Fruit fly (Drosophila melanogaster): ENCODE data around the gene Pp2B-14D.

The Pp2B-14D gene

DNA sequence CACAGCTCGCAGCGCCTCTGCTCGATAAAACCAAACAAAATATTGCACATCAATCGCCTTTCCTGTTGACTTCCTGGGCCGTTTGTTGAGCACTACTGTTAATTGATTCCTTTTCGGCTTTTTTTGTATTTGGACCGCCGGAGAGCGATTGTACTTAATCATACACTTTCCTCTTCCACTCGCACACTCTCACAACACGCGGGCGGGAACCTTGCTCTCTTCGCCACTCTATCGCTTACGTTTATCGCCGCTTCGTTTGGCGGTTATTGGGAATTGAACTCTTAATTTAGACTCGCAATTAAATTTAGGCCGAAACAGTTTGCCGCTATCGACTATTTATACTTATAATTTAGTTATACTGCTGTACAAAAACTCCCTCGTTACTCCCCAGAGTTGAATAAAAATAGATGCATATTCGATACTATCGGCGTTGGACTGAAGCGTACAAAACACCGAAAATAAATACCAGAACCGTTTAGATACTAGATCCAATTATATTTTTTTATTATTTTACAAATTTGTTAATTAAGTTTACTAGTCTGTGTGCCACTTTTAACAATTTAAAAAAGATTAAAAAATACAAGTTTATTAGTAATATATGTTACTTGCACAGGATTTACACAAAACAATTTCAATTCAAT lies 6.2 kb downstream of the Pp2B-14D start, which contains the start of gene Arp2:
TSS of gene Arp2 (minus strand) at position 427 of the 641 bp plus-strand sequence.
- no peak for TF ChIP-seq Dll (optimal IDR thresholded peaks at IDR 0.05)
- TF ChIP-seq usp (GFP tag; optimal IDR thresholded peaks at IDR 0.05), result no peak
- TF ChIP-seq psq (optimal IDR thresholded peaks at IDR 0.05), result no peak
- no peak for TF ChIP-seq EcR (GFP tag; optimal IDR thresholded peaks at IDR 0.05)
- TF ChIP-seq CG8478 (optimal IDR thresholded peaks at IDR 0.05), result no peak
- no peak for TF ChIP-seq pan (optimal IDR thresholded peaks at IDR 0.05)

DNA sequence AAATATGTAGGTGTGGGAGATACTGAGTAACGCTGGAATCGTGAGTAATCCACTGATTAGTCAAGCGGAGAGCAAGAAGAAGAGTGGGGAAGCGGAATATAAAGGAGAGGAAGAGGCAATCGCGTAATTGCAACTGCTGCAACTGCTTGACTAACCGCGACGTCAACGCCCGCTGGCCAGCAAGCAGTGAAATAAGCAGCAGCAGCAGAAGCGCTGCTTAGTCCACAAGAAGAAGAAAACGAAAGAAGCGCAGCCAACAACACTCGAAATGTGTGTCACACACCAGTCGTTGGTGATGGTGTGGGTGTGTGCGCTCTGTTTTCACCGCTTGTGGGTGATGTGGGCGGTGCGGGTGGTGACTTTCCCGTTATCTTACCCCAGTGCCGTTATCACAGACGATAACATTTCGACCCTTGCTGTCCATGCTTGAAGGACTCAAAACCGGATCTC lies 6.8 kb downstream of the Pp2B-14D start:
- TF ChIP-seq psq (optimal IDR thresholded peaks at IDR 0.05) (no peak), EcR (GFP tag; optimal IDR thresholded peaks at IDR 0.05) (peak; percentile 95 to 99)

DNA sequence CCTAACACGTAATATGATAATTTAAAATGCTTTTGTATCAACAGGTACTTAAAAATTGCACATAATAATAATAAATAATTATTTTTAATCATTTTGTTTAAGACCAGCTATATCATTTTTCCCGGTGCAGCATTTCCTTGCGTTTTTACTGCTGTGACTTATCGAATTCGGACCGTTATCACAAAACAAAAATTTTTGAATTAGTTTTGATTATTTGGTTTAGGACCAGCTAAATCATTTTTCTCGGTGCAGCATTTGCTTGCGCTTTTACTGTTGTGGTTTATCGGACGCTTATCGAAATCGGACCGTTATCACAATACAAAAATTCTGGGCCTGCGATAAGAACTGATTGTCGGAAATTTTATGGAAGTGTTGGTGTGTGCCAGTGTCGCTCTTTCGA lies 7.2 kb downstream of the Pp2B-14D start:
- no peak for TF ChIP-seq usp (GFP tag; optimal IDR thresholded peaks at IDR 0.05)

DNA sequence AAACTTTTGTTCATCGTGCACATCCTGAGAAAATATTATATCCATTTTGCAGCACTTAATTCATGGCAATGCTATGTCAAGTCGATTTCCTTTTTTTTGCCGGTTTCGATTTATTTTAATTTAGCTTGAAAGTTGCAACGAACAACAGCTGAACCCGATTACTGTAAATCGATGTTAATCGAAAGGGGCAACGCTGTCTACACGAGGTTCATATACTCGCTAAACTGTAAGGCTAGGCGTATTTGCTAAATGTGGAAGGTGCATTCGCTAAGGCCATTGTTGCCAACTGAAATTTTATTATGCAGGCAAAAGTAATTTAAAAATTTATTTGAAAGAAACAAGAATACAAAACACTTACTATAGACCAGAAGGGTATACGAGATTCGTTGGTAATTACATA lies 12.4 kb downstream of the Pp2B-14D start, which contains the start of gene CG9902:
TSS of gene CG9902 (minus strand) at position 131 of the 400 bp plus-strand sequence.
- TF ChIP-seq pan (optimal IDR thresholded peaks at IDR 0.05) (no peak), usp (GFP tag; optimal IDR thresholded peaks at IDR 0.05) (no peak), Dll (optimal IDR thresholded peaks at IDR 0.05) (no peak), psq (optimal IDR thresholded peaks at IDR 0.05) (no peak), CG8478 (optimal IDR thresholded peaks at IDR 0.05) (no peak), EcR (GFP tag; optimal IDR thresholded peaks at IDR 0.05) (no peak)

DNA sequence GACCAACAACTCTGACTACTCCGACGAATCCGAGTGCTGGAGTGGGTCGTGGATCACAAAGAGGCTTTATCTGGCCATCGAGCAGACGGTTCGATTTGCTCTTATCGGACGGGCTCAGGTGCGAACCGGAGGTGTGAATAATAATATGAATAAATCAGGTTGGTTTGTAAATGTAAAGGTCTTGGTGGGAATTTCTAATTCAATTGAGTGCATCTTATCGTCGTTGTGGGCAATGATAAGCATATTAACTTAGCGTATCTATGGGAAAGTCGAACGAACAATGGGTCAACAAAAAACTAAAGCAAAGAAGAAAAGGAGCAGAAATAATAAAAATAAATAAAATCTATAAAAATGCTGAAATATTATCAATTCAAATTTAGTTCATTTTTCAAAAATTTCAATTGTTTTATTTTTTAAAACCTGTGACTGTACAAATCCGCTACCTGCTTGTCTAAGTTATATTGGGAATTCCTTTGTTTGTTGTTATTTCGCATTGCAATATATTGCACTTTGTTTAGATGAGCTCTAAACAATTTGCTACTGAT lies 18.9 kb downstream of the Pp2B-14D start, which contains the start of gene CG9903:
TSS of gene CG9903 (minus strand) at position 51 of the 545 bp plus-strand sequence.
- TF ChIP-seq EcR (GFP tag; optimal IDR thresholded peaks at IDR 0.05), result no peak

DNA sequence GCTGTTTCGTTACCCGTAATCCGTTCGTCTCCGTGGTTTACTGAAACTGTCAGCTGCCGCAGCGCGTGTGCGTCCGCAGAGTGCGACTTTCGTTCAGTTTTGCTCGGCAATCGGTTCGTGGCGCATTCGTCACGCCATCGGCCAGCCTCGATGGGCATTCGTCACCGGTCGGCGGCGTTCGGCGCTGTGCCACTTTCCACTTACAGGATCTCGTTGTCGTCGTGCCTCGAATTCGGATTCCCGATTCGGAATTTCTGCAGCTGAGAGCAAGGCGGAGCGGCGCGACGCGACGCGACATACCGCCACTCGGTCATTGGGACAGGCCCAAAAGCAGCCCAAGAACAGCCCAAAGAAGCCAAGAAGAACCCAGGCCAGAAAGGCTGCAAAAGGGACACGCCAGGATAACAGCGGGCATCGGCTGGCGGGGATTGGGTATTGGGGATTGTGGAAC lies 26.7 kb downstream of the Pp2B-14D start, which contains the start of gene para:
TSS of gene para (minus strand) at position 51 of the 451 bp plus-strand sequence.
- TF ChIP-seq psq (optimal IDR thresholded peaks at IDR 0.05) (no peak), EcR (GFP tag; optimal IDR thresholded peaks at IDR 0.05) (no peak), pan (optimal IDR thresholded peaks at IDR 0.05) (no peak), Dll (optimal IDR thresholded peaks at IDR 0.05) (no peak), CG8478 (optimal IDR thresholded peaks at IDR 0.05) (no peak)

DNA sequence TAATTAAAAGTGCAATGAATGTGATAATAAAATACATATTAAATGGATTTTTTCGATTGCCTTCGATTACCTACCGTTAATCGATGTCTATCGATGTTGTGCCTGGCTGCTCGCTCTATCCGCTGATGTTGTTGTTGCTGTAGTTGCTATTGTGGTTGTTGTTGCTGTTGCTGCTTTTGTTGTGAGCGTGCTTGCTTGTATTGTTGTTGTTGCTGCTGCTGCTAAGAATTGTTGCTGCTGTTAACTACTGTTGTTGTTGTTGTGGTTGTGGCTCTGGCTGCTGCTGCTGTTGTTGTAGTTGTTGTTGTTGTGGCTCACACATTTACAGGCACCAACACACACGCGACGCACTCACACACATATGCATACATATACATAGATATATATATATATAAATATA lies 32.6 kb downstream of the Pp2B-14D start:
- TF ChIP-seq usp (GFP tag; optimal IDR thresholded peaks at IDR 0.05) (no peak), CG8478 (optimal IDR thresholded peaks at IDR 0.05) (no peak), Dll (optimal IDR thresholded peaks at IDR 0.05) (no peak), pan (optimal IDR thresholded peaks at IDR 0.05) (no peak), EcR (GFP tag; optimal IDR thresholded peaks at IDR 0.05) (no peak), psq (optimal IDR thresholded peaks at IDR 0.05) (no peak)

DNA sequence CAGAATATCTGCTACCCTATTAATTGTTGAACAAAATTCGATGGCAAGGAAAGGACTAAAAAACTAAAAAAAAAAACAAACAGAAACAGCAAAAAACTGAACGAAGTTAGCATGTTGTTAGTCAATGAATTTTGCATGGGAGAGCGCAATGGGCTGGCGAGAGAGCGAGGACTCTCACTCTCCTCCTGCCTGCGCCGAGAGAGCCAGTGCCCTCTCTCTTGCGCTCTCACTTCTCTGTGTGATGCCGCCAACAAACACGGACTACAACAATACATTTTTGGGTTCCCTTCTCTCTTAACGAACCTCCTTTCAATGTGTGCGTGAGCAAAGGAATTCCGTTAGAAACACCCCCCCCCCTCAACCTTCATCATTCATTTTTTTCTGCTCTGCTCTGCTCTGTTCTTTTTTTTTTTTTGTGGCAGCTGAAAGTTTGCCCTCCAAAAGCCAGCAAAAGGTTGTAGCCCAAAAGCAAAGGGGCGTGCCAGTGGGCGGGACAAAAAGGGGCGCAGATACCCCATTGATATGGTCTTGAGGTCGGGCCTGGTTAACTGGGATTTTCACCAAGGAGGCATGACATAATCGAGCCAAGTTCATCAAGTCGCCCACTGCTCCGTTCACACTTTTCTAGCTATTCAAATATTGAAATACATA lies 33.6 kb downstream of the Pp2B-14D start:
- TF ChIP-seq EcR (GFP tag; optimal IDR thresholded peaks at IDR 0.05), result no peak
- no peak for TF ChIP-seq psq (optimal IDR thresholded peaks at IDR 0.05)
- TF ChIP-seq pan (optimal IDR thresholded peaks at IDR 0.05), result no peak
- no peak for TF ChIP-seq CG8478 (optimal IDR thresholded peaks at IDR 0.05)
- no peak for TF ChIP-seq usp (GFP tag; optimal IDR thresholded peaks at IDR 0.05)
- TF ChIP-seq Dll (optimal IDR thresholded peaks at IDR 0.05), result no peak

DNA sequence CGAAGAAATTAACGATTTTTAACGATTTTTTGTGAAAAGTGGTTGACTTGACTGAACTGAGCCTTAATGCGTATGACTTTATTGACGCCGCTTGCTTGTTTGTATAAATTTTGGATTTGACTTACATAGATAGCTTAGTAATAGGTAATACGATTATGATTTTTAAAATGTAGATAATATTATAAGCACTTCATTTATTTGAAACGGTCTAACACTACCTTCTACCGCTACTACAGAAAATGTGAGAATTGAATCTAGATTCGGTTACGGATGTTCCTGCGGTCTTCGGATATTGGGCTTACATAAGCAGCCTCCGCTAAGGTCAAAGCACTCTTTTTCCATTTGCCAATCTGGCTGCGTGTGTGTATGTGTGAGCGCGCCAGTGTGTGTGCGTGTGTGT lies 34.5 kb downstream of the Pp2B-14D start, which contains the start of gene Cnx14D:
TSS of gene Cnx14D (minus strand) at position 101 of the 400 bp plus-strand sequence.
- TF ChIP-seq Dll (optimal IDR thresholded peaks at IDR 0.05) (no peak), CG8478 (optimal IDR thresholded peaks at IDR 0.05) (no peak), usp (GFP tag; optimal IDR thresholded peaks at IDR 0.05) (no peak), EcR (GFP tag; optimal IDR thresholded peaks at IDR 0.05) (no peak), pan (optimal IDR thresholded peaks at IDR 0.05) (no peak), psq (optimal IDR thresholded peaks at IDR 0.05) (no peak)

All from whole organism.